Fruit fly (Drosophila melanogaster): ENCODE results near the gene CG8861.

dm6 chr3R:9350561-9351379 lies 22.5 kb upstream of the CG8861 start:
- TF ChIP-seq h (optimal IDR thresholded peaks at IDR 0.05) = no peak
- no peak for TF ChIP-seq Myc (optimal IDR thresholded peaks at IDR 0.05)
- no peak for TF ChIP-seq Sin3A (optimal IDR thresholded peaks at IDR 0.05)
- no peak for TF ChIP-seq insv (optimal IDR thresholded peaks at IDR 0.05)
